Worm (Caenorhabditis elegans) whole organism, early embryonic: ENCODE measurements around the gene ZC317.7.
A peak's percentile ranks its signal among the peaks of the same experiment; 100 is the strongest.

Source experiments
- B0310.2 ChIP-seq: sonication (generic microtip); optimal IDR thresholded peaks from 2 replicates; lab custom pipeline; 2016; ENCODE audit warnings: mild to moderate bottlenecking, missing genetic modification characterization, missing compliant biosample characterization
- F13C5.2 ChIP-seq: sonication (generic microtip); optimal IDR thresholded peaks from 2 replicates; lab custom pipeline; 2017; ENCODE audit warnings: mild to moderate bottlenecking, missing genetic modification characterization, inconsistent platforms, missing compliant biosample characterization
- aly-1 ChIP-seq: sonication (generic microtip); optimal IDR thresholded peaks from 2 replicates; lab custom pipeline; 2016; ENCODE audit warnings: missing genetic modification characterization, missing compliant biosample characterization
- ama-1 ChIP-seq: fragments of 150-350 bp; optimal IDR thresholded peaks from 2 replicates; lab custom pipeline; 2014
- ceh-13 ChIP-seq: fragments of 200-800 bp; sonication (Bioruptor generic); optimal IDR thresholded peaks from 2 replicates; lab custom pipeline; 2018; ENCODE audit warnings: mild to moderate bottlenecking, missing genetic modification characterization, missing compliant biosample characterization
- ceh-36 ChIP-seq: sonication (generic microtip); optimal IDR thresholded peaks from 2 replicates; lab custom pipeline; 2016; ENCODE audit warnings: missing genetic modification characterization, inconsistent platforms, missing compliant biosample characterization
- ets-7 ChIP-seq: sonication (generic microtip); optimal IDR thresholded peaks from 2 replicates; lab custom pipeline; 2016; ENCODE audit warnings: missing genotype, missing genetic modification characterization, missing compliant biosample characterization
- flt-1 ChIP-seq: fragments of 200-800 bp; sonication (Bioruptor generic); IDR thresholded peaks from 2 replicates; pipeline ENCODE4 v1.3.6; 2022; ENCODE audit warnings: missing genetic modification characterization, missing compliant biosample characterization
- hmbx-1 ChIP-seq: sonication (generic microtip); optimal IDR thresholded peaks from 2 replicates; lab custom pipeline; 2016; ENCODE audit warnings: mild to moderate bottlenecking, missing genetic modification characterization, missing compliant biosample characterization
- hmg-4 ChIP-seq: fragments of 200-800 bp; sonication (Bioruptor generic); optimal IDR thresholded peaks from 2 replicates; lab custom pipeline; 2018; ENCODE audit warnings: mild to moderate bottlenecking, missing genetic modification characterization, missing compliant biosample characterization
- hnd-1 ChIP-seq: sonication (generic microtip); optimal IDR thresholded peaks from 2 replicates; lab custom pipeline; 2016; ENCODE audit warnings: missing genetic modification characterization, missing compliant biosample characterization
- pes-1 ChIP-seq: fragments of 200-800 bp; sonication (Bioruptor generic); IDR thresholded peaks from 2 replicates; pipeline ENCODE4 v1.3.6; 2022; ENCODE audit warnings: missing genetic modification reagents, missing genetic modification characterization, missing compliant biosample characterization
- scrt-1 ChIP-seq: fragments of 200-800 bp; sonication (Bioruptor generic); IDR thresholded peaks from 2 replicates; pipeline ENCODE4 v1.3.6; 2022; ENCODE audit warnings: missing genetic modification characterization, missing compliant biosample characterization
- sea-1 ChIP-seq: fragments of 200-800 bp; sonication (Bioruptor generic); conservative IDR thresholded peaks from 2 replicates; pipeline ENCODE4 v1.3.6; 2022; ENCODE audit warnings: missing genetic modification characterization, missing compliant biosample characterization
- tbx-11 ChIP-seq: fragments of 200-800 bp; sonication (Bioruptor generic); IDR thresholded peaks from 2 replicates; pipeline ENCODE4 v1.3.6; 2022; ENCODE audit warnings: missing genetic modification characterization, missing compliant biosample characterization
- tbx-37 ChIP-seq: fragments of 200-800 bp; sonication (Bioruptor generic); conservative IDR thresholded peaks from 2 replicates; pipeline ENCODE4 v1.3.6; 2022; ENCODE audit warnings: missing genetic modification reagents, missing genetic modification characterization, missing compliant biosample characterization
- tra-4 ChIP-seq: sonication (generic microtip); optimal IDR thresholded peaks from 2 replicates; lab custom pipeline; 2017; ENCODE audit warnings: missing genetic modification characterization, missing compliant biosample characterization

ZC317.7 gene

ce11 chrV:5504807-5505442, 34.1 kb upstream of the ZC317.7 start, which contains the start of the genes dnj-19 and nhr-47:
Gene dnj-19 (minus strand): TSS chrV:5504857.
Gene nhr-47 (plus strand): TSS chrV:5505253.
- TF ChIP-seq B0310.2 (tag; lab: Kevin White, UChicago) (no peak), flt-1 (GFP tag; lab: Robert Waterston, UW) (peak; percentile 49; the same call in 1 of the 2 replicates), hmg-4 (GFP tag; lab: Kevin White, UChicago) (peak; percentile 67), ets-7 (tag; lab: Kevin White, UChicago) (no peak), ama-1 (lab: Kevin White, UChicago) (no peak), tbx-11 (GFP tag; lab: Robert Waterston, UW) (peak; percentile 47; the same call in 1 of the 2 replicates), F13C5.2 (peak; percentile 78), ceh-13 (no peak), ceh-36 (tag; lab: Kevin White, UChicago) (peak; percentile 15), aly-1 (tag; lab: Kevin White, UChicago) (no peak), pes-1 (peak; percentile 67), sea-1 (0 out of 2 replicates have a peak, but pooled peaks have one; percentile 9), scrt-1 (GFP tag; lab: Robert Waterston, UW) (0 out of 2 replicates have a peak, but pooled peaks have one; percentile 34), tra-4 (tag; lab: Kevin White, UChicago) (peak; percentile 9), hmbx-1 (tag; lab: Kevin White, UChicago) (no peak), hnd-1 (tag; lab: Kevin White, UChicago) (no peak), tbx-37 (GFP tag; lab: Robert Waterston, UW) (peak; percentile 66; the same call in 1 of the 2 replicates)

- TF ChIP-seq aly-1 (tag; lab: Kevin White, UChicago) (no peak), flt-1 (GFP tag; lab: Robert Waterston, UW) (no peak), scrt-1 (GFP tag; lab: Robert Waterston, UW) (no peak), F13C5.2 (no peak), ama-1 (lab: Kevin White, UChicago) (no peak), hmbx-1 (tag; lab: Kevin White, UChicago) (no peak), pes-1 (no peak), tra-4 (tag; lab: Kevin White, UChicago) (no peak), tbx-11 (GFP tag; lab: Robert Waterston, UW) (no peak), B0310.2 (tag; lab: Kevin White, UChicago) (no peak)
Observed at ce11 chrV:5504295-5504694, 33.5 kb upstream of the ZC317.7 start.

- TF ChIP-seq tra-4 (tag; lab: Kevin White, UChicago) (no peak), aly-1 (tag; lab: Kevin White, UChicago) (no peak), tbx-37 (GFP tag; lab: Robert Waterston, UW) (no peak), ceh-13 (no peak), ama-1 (lab: Kevin White, UChicago) (no peak)
Observed at ce11 chrV:5502701-5503100, 31.9 kb upstream of the ZC317.7 start.

- no peak for TF ChIP-seq tra-4 (tag; lab: Kevin White, UChicago)
- TF ChIP-seq hnd-1 (tag; lab: Kevin White, UChicago) = no peak
- TF ChIP-seq B0310.2 (tag; lab: Kevin White, UChicago) = no peak
- no peak for TF ChIP-seq ama-1 (lab: Kevin White, UChicago)
- TF ChIP-seq tbx-11 (GFP tag; lab: Robert Waterston, UW) = no peak
- TF ChIP-seq scrt-1 (GFP tag; lab: Robert Waterston, UW) = no peak
- no peak for TF ChIP-seq ets-7 (tag; lab: Kevin White, UChicago)
- no peak for TF ChIP-seq F13C5.2
- TF ChIP-seq tbx-37 (GFP tag; lab: Robert Waterston, UW) = no peak
- TF ChIP-seq ceh-13 = no peak
- no peak for TF ChIP-seq pes-1
- no peak for TF ChIP-seq hmbx-1 (tag; lab: Kevin White, UChicago)
- TF ChIP-seq ceh-36 (tag; lab: Kevin White, UChicago) = no peak
- TF ChIP-seq hmg-4 (GFP tag; lab: Kevin White, UChicago) = no peak
- no peak for TF ChIP-seq aly-1 (tag; lab: Kevin White, UChicago)
- no peak for TF ChIP-seq flt-1 (GFP tag; lab: Robert Waterston, UW)
Observed at ce11 chrV:5499475-5499874, 28.6 kb upstream of the ZC317.7 start.

ce11 chrV:5493447-5493846, 22.6 kb upstream of the ZC317.7 start, which contains the start of gene T05C3.2:
Gene T05C3.2 (plus strand): TSS chrV:5493747.
- no peak for TF ChIP-seq ceh-13

ce11 chrV:5490205-5490604, 19.4 kb upstream of the ZC317.7 start, which contains the start of gene T05C3.6:
Gene T05C3.6 (plus strand): TSS chrV:5490445.
- no peak for TF ChIP-seq hmbx-1 (tag; lab: Kevin White, UChicago)
- TF ChIP-seq tra-4 (tag; lab: Kevin White, UChicago) = no peak
- no peak for TF ChIP-seq ets-7 (tag; lab: Kevin White, UChicago)
- no peak for TF ChIP-seq B0310.2 (tag; lab: Kevin White, UChicago)
- TF ChIP-seq pes-1 = no peak
- no peak for TF ChIP-seq hmg-4 (GFP tag; lab: Kevin White, UChicago)

- TF ChIP-seq hnd-1 (tag; lab: Kevin White, UChicago) (no peak), B0310.2 (tag; lab: Kevin White, UChicago) (no peak), scrt-1 (GFP tag; lab: Robert Waterston, UW) (no peak), flt-1 (GFP tag; lab: Robert Waterston, UW) (no peak), ceh-36 (tag; lab: Kevin White, UChicago) (no peak), ama-1 (lab: Kevin White, UChicago) (no peak), hmg-4 (GFP tag; lab: Kevin White, UChicago) (no peak), tbx-11 (GFP tag; lab: Robert Waterston, UW) (no peak), aly-1 (tag; lab: Kevin White, UChicago) (no peak), sea-1 (no peak), hmbx-1 (tag; lab: Kevin White, UChicago) (no peak), ceh-13 (no peak), tbx-37 (GFP tag; lab: Robert Waterston, UW) (no peak), ets-7 (tag; lab: Kevin White, UChicago) (no peak), F13C5.2 (no peak), tra-4 (tag; lab: Kevin White, UChicago) (no peak)
Observed at ce11 chrV:5488766-5489165, 17.9 kb upstream of the ZC317.7 start, which contains the start of gene grl-18. Gene grl-18 (minus strand): TSS chrV:5488866.
